Fruit fly (Drosophila melanogaster): ENCODE measurements around the gene sba.

The sba gene

dm6 chr3R:23969449-23969848, 46.7 kb upstream of the sba start (continued):
- TF ChIP-seq sens (GFP tag), result peak; percentile 64
- TF ChIP-seq slbo (GFP tag; IDR thresholded peaks at IDR 0.05), result peak; percentile 66
- no peak for TF ChIP-seq sna (GFP tag; IDR thresholded peaks at IDR 0.05; ENCODE audit: partially characterized antibody)
- peak; percentile 79 for TF ChIP-seq Ptx1 (GFP tag; IDR thresholded peaks at IDR 0.05)
- no peak for TF ChIP-seq CG17612 (GFP tag; IDR thresholded peaks at IDR 0.05)
- TF ChIP-seq CG15696 (tag; optimal IDR thresholded peaks at IDR 0.05), result no peak
- no peak for TF ChIP-seq NK7.1 (GFP tag; optimal IDR thresholded peaks at IDR 0.05)
- no peak for TF ChIP-seq TFAM (GFP tag; optimal IDR thresholded peaks at IDR 0.05)
- TF ChIP-seq CG8388 (GFP tag; optimal IDR thresholded peaks at IDR 0.05), result peak; percentile 47
- TF ChIP-seq gro (GFP tag; optimal IDR thresholded peaks at IDR 0.05), result no peak
- TF ChIP-seq CG15011 (GFP tag; optimal IDR thresholded peaks at IDR 0.05), result no peak
- TF ChIP-seq kah (GFP tag; optimal IDR thresholded peaks at IDR 0.05), result no peak
- TF ChIP-seq al (GFP tag; IDR thresholded peaks at IDR 0.05), result peak; percentile 56
- TF ChIP-seq nom (GFP tag; optimal IDR thresholded peaks at IDR 0.05), result no peak
- 0 out of 2 replicates have a peak, but pooled peaks have one; percentile 32 for TF ChIP-seq sob (GFP tag; IDR thresholded peaks at IDR 0.05)
- no peak for TF ChIP-seq CG7745 (tag; optimal IDR thresholded peaks at IDR 0.05)
- TF ChIP-seq NC2β (GFP tag; optimal IDR thresholded peaks at IDR 0.05), result no peak
- TF ChIP-seq CG6254 (GFP tag; optimal IDR thresholded peaks at IDR 0.05), result no peak
- TF ChIP-seq wdn (GFP tag; IDR thresholded peaks at IDR 0.05), result peak; percentile 33; the same call in 1 of the 2 replicates
- no peak for TF ChIP-seq CG12942 (GFP tag; optimal IDR thresholded peaks at IDR 0.05)
- TF ChIP-seq CG13894 (tag; optimal IDR thresholded peaks at IDR 0.05), result no peak
- peak; percentile 29; the same call in 2 of the 3 replicates for TF ChIP-seq zfh1 (GFP tag; IDR thresholded peaks at IDR 0.05)
- TF ChIP-seq CG17802 (tag; optimal IDR thresholded peaks at IDR 0.05), result no peak
- TF ChIP-seq CG15479 (GFP tag; optimal IDR thresholded peaks at IDR 0.05), result no peak
- no peak for TF ChIP-seq Hey (tag; optimal IDR thresholded peaks at IDR 0.05)
- no peak for TF ChIP-seq CG34376 (GFP tag; optimal IDR thresholded peaks at IDR 0.05)
- TF ChIP-seq br (optimal IDR thresholded peaks at IDR 0.05), result no peak
- TF ChIP-seq Usf (GFP tag; optimal IDR thresholded peaks at IDR 0.05), result no peak
- no peak for TF ChIP-seq ems (GFP tag; optimal IDR thresholded peaks at IDR 0.05)
- TF ChIP-seq danr (GFP tag; IDR thresholded peaks at IDR 0.05), result no peak
- no peak for TF ChIP-seq ash1 (GFP tag; optimal IDR thresholded peaks at IDR 0.05)
- TF ChIP-seq dmrt99B (tag; optimal IDR thresholded peaks at IDR 0.05), result peak; percentile 58
- no peak for TF ChIP-seq btn (GFP tag; optimal IDR thresholded peaks at IDR 0.05)
- TF ChIP-seq psq (GFP tag; optimal IDR thresholded peaks at IDR 0.05), result no peak
- no peak for TF ChIP-seq MBD-R2 (GFP tag; IDR thresholded peaks at IDR 0.05)
- no peak for TF ChIP-seq grn (GFP tag; optimal IDR thresholded peaks at IDR 0.05)
- TF ChIP-seq CG7556 (GFP tag; optimal IDR thresholded peaks at IDR 0.05), result peak; percentile 45
- TF ChIP-seq E2f2 (GFP tag; IDR thresholded peaks at IDR 0.05), result peak; percentile 43; the same call in 1 of the 2 replicates
- no peak for TF ChIP-seq Nf-YB (GFP tag; optimal IDR thresholded peaks at IDR 0.05)
- TF ChIP-seq Atf-2 (GFP tag; optimal IDR thresholded peaks at IDR 0.05), result no peak
- TF ChIP-seq CG17829 (tag; optimal IDR thresholded peaks at IDR 0.05), result peak; percentile 52
- TF ChIP-seq unc-4 (GFP tag; IDR thresholded peaks at IDR 0.05; ENCODE audit: partially characterized antibody), result no peak
- no peak for TF ChIP-seq Lhr (GFP tag; optimal IDR thresholded peaks at IDR 0.05)
- TF ChIP-seq amos (GFP tag; IDR thresholded peaks at IDR 0.05; ENCODE audit: partially characterized antibody), result no peak
- peak; percentile 70; the same call in 2 of the 3 replicates for TF ChIP-seq CG17361 (GFP tag; IDR thresholded peaks at IDR 0.05)
- peak; percentile 69 for TF ChIP-seq Sox102F (GFP tag; optimal IDR thresholded peaks at IDR 0.05)
- TF ChIP-seq fu2 (GFP tag; optimal IDR thresholded peaks at IDR 0.05), result no peak
- peak; percentile 53 for TF ChIP-seq CG12659 (GFP tag; optimal IDR thresholded peaks at IDR 0.05)
- peak; percentile 55 for TF ChIP-seq Sox100B (GFP tag; optimal IDR thresholded peaks at IDR 0.05)
- no peak for TF ChIP-seq CG4360 (GFP tag; IDR thresholded peaks at IDR 0.05)
- no peak for TF ChIP-seq CG4282 (GFP tag; optimal IDR thresholded peaks at IDR 0.05)

All from whole organism, embryonic.